Fruit fly (Drosophila melanogaster): ENCODE data around the gene CG18048.

The CG18048 gene

dm6 chr3R:6380129-6380528 lies 34.2 kb downstream of the CG18048 start, which contains the start of the genes CG1024 and TfIIFalpha (continued):
- peak; percentile 4; the same call in 1 of the 2 replicates for TF ChIP-seq CG42726 (GFP tag; IDR thresholded peaks at IDR 0.05; ENCODE audit: partially characterized antibody)
- TF ChIP-seq CG9609 (GFP tag; optimal IDR thresholded peaks at IDR 0.05), result no peak
- no peak for TF ChIP-seq slou (GFP tag; optimal IDR thresholded peaks at IDR 0.05)
- no peak for TF ChIP-seq CG7556 (GFP tag; optimal IDR thresholded peaks at IDR 0.05)
- no peak for TF ChIP-seq CG7271 (tag; optimal IDR thresholded peaks at IDR 0.05)
- no peak for TF ChIP-seq esg (GFP tag; conservative IDR thresholded peaks at IDR 0.05)
- TF ChIP-seq CG14965 (GFP tag; optimal IDR thresholded peaks at IDR 0.05; ENCODE audit: borderline replicate concordance), result no peak
- TF ChIP-seq ab (GFP tag; optimal IDR thresholded peaks at IDR 0.05), result no peak
- no peak for TF ChIP-seq gsb (GFP tag; IDR thresholded peaks at IDR 0.05)
- peak; percentile 72 for TF ChIP-seq row (GFP tag; IDR thresholded peaks at IDR 0.05)
- TF ChIP-seq Atf-2 (GFP tag; optimal IDR thresholded peaks at IDR 0.05), result no peak
- peak; percentile 87 for TF ChIP-seq mld (GFP tag; IDR thresholded peaks at IDR 0.05; ENCODE audit: partially characterized antibody)
- no peak for TF ChIP-seq ranshi (GFP tag; IDR thresholded peaks at IDR 0.05)
- no peak for TF ChIP-seq Neu2 (GFP tag; optimal IDR thresholded peaks at IDR 0.05; ENCODE audit: borderline replicate concordance)
- TF ChIP-seq peb (GFP tag; IDR thresholded peaks at IDR 0.05), result no peak
- no peak for TF ChIP-seq cwo (GFP tag; optimal IDR thresholded peaks at IDR 0.05)
- TF ChIP-seq CG14441 (GFP tag; IDR thresholded peaks at IDR 0.05), result no peak
- no peak for TF ChIP-seq tup (GFP tag; optimal IDR thresholded peaks at IDR 0.05)
- TF ChIP-seq Nf-YC (tag; optimal IDR thresholded peaks at IDR 0.05), result peak; percentile 38
- no peak for TF ChIP-seq CG18764 (GFP tag; optimal IDR thresholded peaks at IDR 0.05)
- TF ChIP-seq luna (GFP tag; optimal IDR thresholded peaks at IDR 0.05), result no peak
- TF ChIP-seq yki (optimal IDR thresholded peaks at IDR 0.05), result no peak
- peak; percentile 41 for TF ChIP-seq CG17829 (tag; optimal IDR thresholded peaks at IDR 0.05)
- no peak for TF ChIP-seq dmrt11E (tag; optimal IDR thresholded peaks at IDR 0.05)
- no peak for TF ChIP-seq PHDP (tag; optimal IDR thresholded peaks at IDR 0.05)
- TF ChIP-seq CG11247 (GFP tag; IDR thresholded peaks at IDR 0.05), result no peak
- no peak for TF ChIP-seq en (GFP tag; optimal IDR thresholded peaks at IDR 0.05)
- no peak for TF ChIP-seq CG7928 (GFP tag; optimal IDR thresholded peaks at IDR 0.05)
- TF ChIP-seq knrl (GFP tag; IDR thresholded peaks at IDR 0.05; ENCODE audit: partially characterized antibody), result peak; percentile 81
- TF ChIP-seq Sox102F (GFP tag; optimal IDR thresholded peaks at IDR 0.05), result no peak
- TF ChIP-seq Nf-YA (GFP tag; IDR thresholded peaks at IDR 0.05), result no peak
- TF ChIP-seq ems (GFP tag; optimal IDR thresholded peaks at IDR 0.05), result no peak
- peak; percentile 3 for TF ChIP-seq Side (GFP tag; optimal IDR thresholded peaks at IDR 0.05)
- no peak for TF ChIP-seq Spps (tag; optimal IDR thresholded peaks at IDR 0.05)
- TF ChIP-seq aop (GFP tag; IDR thresholded peaks at IDR 0.05), result no peak
- TF ChIP-seq zen2 (GFP tag; IDR thresholded peaks at IDR 0.05; ENCODE audit: partially characterized antibody), result peak; percentile 90
- no peak for TF ChIP-seq CG17361 (GFP tag; IDR thresholded peaks at IDR 0.05)
- TF ChIP-seq Doc2 (GFP tag; IDR thresholded peaks at IDR 0.05), result no peak
- no peak for TF ChIP-seq Awh (GFP tag; IDR thresholded peaks at IDR 0.05)
- no peak for TF ChIP-seq CG15601 (tag; optimal IDR thresholded peaks at IDR 0.05)
- peak; percentile 39 for TF ChIP-seq Myb (GFP tag; optimal IDR thresholded peaks at IDR 0.05)
- no peak for TF ChIP-seq Oli (tag; optimal IDR thresholded peaks at IDR 0.05)
- peak; percentile 95 for TF ChIP-seq Dll (GFP tag; IDR thresholded peaks at IDR 0.05; ENCODE audit: partially characterized antibody)
- TF ChIP-seq CG9876 (GFP tag; optimal IDR thresholded peaks at IDR 0.05), result no peak
- no peak for TF ChIP-seq NFAT (GFP tag; IDR thresholded peaks at IDR 0.05)
- TF ChIP-seq schlank (tag; optimal IDR thresholded peaks at IDR 0.05), result no peak
- TF ChIP-seq rib (GFP tag; IDR thresholded peaks at IDR 0.05), result no peak
- peak; percentile 89 for TF ChIP-seq tna (GFP tag; IDR thresholded peaks at IDR 0.05; ENCODE audit: partially characterized antibody)
- no peak for TF ChIP-seq wdn (GFP tag; IDR thresholded peaks at IDR 0.05)
- TF ChIP-seq tgo (GFP tag; IDR thresholded peaks at IDR 0.05), result no peak
- TF ChIP-seq gcm (GFP tag; optimal IDR thresholded peaks at IDR 0.05), result no peak
- no peak for TF ChIP-seq unpg (GFP tag; optimal IDR thresholded peaks at IDR 0.05)
